Fruit fly (Drosophila melanogaster): Measurements from ENCODE around the gene Atg4a.

Atg4a gene

DNA sequence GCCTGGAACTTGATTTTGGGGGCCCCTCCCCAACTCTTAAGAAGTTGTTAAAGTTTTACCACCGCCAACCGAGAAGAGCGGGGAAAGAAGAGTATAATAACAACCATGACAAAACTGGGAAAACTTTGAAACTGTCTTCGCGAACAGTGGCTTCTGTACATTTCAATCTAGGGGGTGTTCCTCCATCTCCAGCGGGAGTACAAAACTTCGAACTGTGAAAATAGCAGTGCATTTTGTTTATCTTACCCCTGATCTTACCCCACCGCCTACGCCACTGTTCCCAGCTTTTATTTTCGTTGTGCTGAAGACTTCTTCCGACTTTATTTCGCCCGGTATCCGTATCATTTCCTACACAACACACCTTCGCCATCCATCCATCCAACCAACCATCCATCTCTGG lies 9.8 kb upstream of the Atg4a start (continued):
- peak; percentile 53; the same call in 1 of the 2 replicates for TF ChIP-seq CG14014 (GFP tag; IDR thresholded peaks at IDR 0.05)
- no peak for TF ChIP-seq CG1792 (GFP tag; optimal IDR thresholded peaks at IDR 0.05)
- TF ChIP-seq pita (GFP tag; optimal IDR thresholded peaks at IDR 0.05): no peak
- no peak for TF ChIP-seq Doc2 (GFP tag; IDR thresholded peaks at IDR 0.05)
- 0 out of 3 replicates have a peak, but pooled peaks have one; percentile 29 for TF ChIP-seq Mrtf (GFP tag; IDR thresholded peaks at IDR 0.05)
- TF ChIP-seq CG12104 (GFP tag; optimal IDR thresholded peaks at IDR 0.05): no peak
- TF ChIP-seq ranshi (GFP tag; IDR thresholded peaks at IDR 0.05): no peak
- no peak for TF ChIP-seq kah (GFP tag; optimal IDR thresholded peaks at IDR 0.05)
- no peak for TF ChIP-seq dm (GFP tag; optimal IDR thresholded peaks at IDR 0.05)
- no peak for TF ChIP-seq oc (tag; optimal IDR thresholded peaks at IDR 0.05)
- TF ChIP-seq Hr3 (GFP tag; optimal IDR thresholded peaks at IDR 0.05): no peak
- peak; percentile 4 for TF ChIP-seq CG10543 (GFP tag; optimal IDR thresholded peaks at IDR 0.05)
- no peak for TF ChIP-seq CG16779 (GFP tag; IDR thresholded peaks at IDR 0.05)
- peak; percentile 67 for TF ChIP-seq slbo (GFP tag; IDR thresholded peaks at IDR 0.05)
- peak; percentile 13 for TF ChIP-seq CG30431 (GFP tag; optimal IDR thresholded peaks at IDR 0.05)
- no peak for TF ChIP-seq Kr (GFP tag; optimal IDR thresholded peaks at IDR 0.05)
- TF ChIP-seq CG3995 (GFP tag; optimal IDR thresholded peaks at IDR 0.05): no peak
- TF ChIP-seq CG18476 (GFP tag; optimal IDR thresholded peaks at IDR 0.05): no peak
- TF ChIP-seq jing (GFP tag; optimal IDR thresholded peaks at IDR 0.05): no peak
- TF ChIP-seq inv (GFP tag; IDR thresholded peaks at IDR 0.05; ENCODE audit: partially characterized antibody): no peak
- no peak for TF ChIP-seq CG15514 (GFP tag; optimal IDR thresholded peaks at IDR 0.05)
- no peak for TF ChIP-seq B-H2 (GFP tag; optimal IDR thresholded peaks at IDR 0.05)
- no peak for TF ChIP-seq CG32767 (GFP tag; IDR thresholded peaks at IDR 0.05)
- no peak for TF ChIP-seq btn (GFP tag; optimal IDR thresholded peaks at IDR 0.05)
- TF ChIP-seq Atf6 (GFP tag; IDR thresholded peaks at IDR 0.05): 0 out of 2 replicates have a peak, but pooled peaks have one; percentile 18
- no peak for TF ChIP-seq Hsf (GFP tag; optimal IDR thresholded peaks at IDR 0.05)
- TF ChIP-seq CG7963 (GFP tag; IDR thresholded peaks at IDR 0.05; ENCODE audit: partially characterized antibody): no peak
- peak; percentile 2 for TF ChIP-seq CG12071 (GFP tag; optimal IDR thresholded peaks at IDR 0.05)
- peak; percentile 43 for TF ChIP-seq zfh2 (GFP tag; optimal IDR thresholded peaks at IDR 0.05)
- TF ChIP-seq HLH4C (GFP tag; IDR thresholded peaks at IDR 0.05; ENCODE audit: partially characterized antibody): no peak
- peak; percentile 0 for TF ChIP-seq CG2712 (tag; optimal IDR thresholded peaks at IDR 0.05)
- TF ChIP-seq CG7786 (GFP tag; optimal IDR thresholded peaks at IDR 0.05): peak; percentile 10
- TF ChIP-seq CG18262 (tag; optimal IDR thresholded peaks at IDR 0.05): no peak
- no peak for TF ChIP-seq luna (GFP tag; optimal IDR thresholded peaks at IDR 0.05)
- TF ChIP-seq Hr78 (GFP tag; optimal IDR thresholded peaks at IDR 0.05): no peak
- no peak for TF ChIP-seq fd102C (GFP tag; optimal IDR thresholded peaks at IDR 0.05)
- no peak for TF ChIP-seq TFAM (GFP tag; optimal IDR thresholded peaks at IDR 0.05)
- TF ChIP-seq HmgD (GFP tag; optimal IDR thresholded peaks at IDR 0.05): no peak
- TF ChIP-seq Pdp1 (GFP tag; optimal IDR thresholded peaks at IDR 0.05): no peak
- no peak for TF ChIP-seq CG7556 (GFP tag; optimal IDR thresholded peaks at IDR 0.05)
- TF ChIP-seq CG16813 (GFP tag; IDR thresholded peaks at IDR 0.05; ENCODE audit: partially characterized antibody): no peak
- TF ChIP-seq CG7372 (GFP tag; IDR thresholded peaks at IDR 0.05): peak; percentile 32; the same call in 1 of the 2 replicates
- no peak for TF ChIP-seq Myb (GFP tag; optimal IDR thresholded peaks at IDR 0.05)
- TF ChIP-seq wor (GFP tag; IDR thresholded peaks at IDR 0.05): no peak
- TF ChIP-seq CG12942 (GFP tag; optimal IDR thresholded peaks at IDR 0.05): no peak
- no peak; the same call in 1 of the 2 replicates for TF ChIP-seq sob (GFP tag; IDR thresholded peaks at IDR 0.05)
- TF ChIP-seq en (GFP tag; optimal IDR thresholded peaks at IDR 0.05): no peak
- no peak for TF ChIP-seq chif (GFP tag; optimal IDR thresholded peaks at IDR 0.05)
- TF ChIP-seq H2.0 (GFP tag; IDR thresholded peaks at IDR 0.05): peak; percentile 52; the same call in 1 of the 2 replicates
- no peak for TF ChIP-seq Nf-YB (GFP tag; optimal IDR thresholded peaks at IDR 0.05)
- no peak for TF ChIP-seq HmgZ (tag; optimal IDR thresholded peaks at IDR 0.05)

Measured in whole organism, embryonic.